Fruit fly (Drosophila melanogaster): ENCODE measurements around the gene Ype.

The Ype gene

DNA sequence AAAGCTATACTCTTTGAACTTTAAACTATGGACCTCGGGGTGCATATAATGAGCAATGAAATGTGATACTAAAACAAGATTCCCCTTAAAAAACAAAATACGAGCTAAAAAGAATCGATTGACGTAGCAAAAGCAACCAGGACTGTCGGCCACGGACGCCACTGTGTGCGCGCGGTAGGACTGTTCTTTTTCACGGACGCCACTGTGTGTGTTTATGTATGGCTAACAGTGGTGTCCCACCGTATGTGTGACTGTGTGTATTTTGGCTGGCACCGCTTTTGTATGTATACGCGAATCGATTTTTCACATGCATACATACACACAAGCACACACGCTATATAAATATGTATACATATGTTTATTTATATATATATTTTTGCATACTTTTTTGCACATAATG, 3.4 kb downstream of the Ype start (continued):
- TF ChIP-seq pros (GFP tag; optimal IDR thresholded peaks at IDR 0.05) = no peak
- no peak for TF ChIP-seq repo (GFP tag; optimal IDR thresholded peaks at IDR 0.05)
- TF ChIP-seq Oaz (GFP tag; IDR thresholded peaks at IDR 0.05) = no peak
- TF ChIP-seq CG33557 (GFP tag; optimal IDR thresholded peaks at IDR 0.05) = peak; percentile 22
- no peak for TF ChIP-seq psq (GFP tag; optimal IDR thresholded peaks at IDR 0.05)
- TF ChIP-seq bowl (GFP tag; IDR thresholded peaks at IDR 0.05) = no peak
- TF ChIP-seq Awh (GFP tag; IDR thresholded peaks at IDR 0.05) = no peak
- peak; percentile 30; the same call in 1 of the 2 replicates for TF ChIP-seq CG14667 (GFP tag; IDR thresholded peaks at IDR 0.05)
- peak; percentile 95 for TF ChIP-seq Med (GFP tag)
- TF ChIP-seq D19B (GFP tag; optimal IDR thresholded peaks at IDR 0.05) = no peak
- peak; percentile 56; the same call in 1 of the 3 replicates for TF ChIP-seq Opbp (GFP tag; IDR thresholded peaks at IDR 0.05; ENCODE audit: partially characterized antibody)
- TF ChIP-seq HHEX (GFP tag; optimal IDR thresholded peaks at IDR 0.05) = peak; percentile 40
- TF ChIP-seq nmo (GFP tag; optimal IDR thresholded peaks at IDR 0.05) = peak; percentile 15
- peak; percentile 18 for TF ChIP-seq CG34376 (GFP tag; optimal IDR thresholded peaks at IDR 0.05)
- no peak for TF ChIP-seq CG12744 (GFP tag; optimal IDR thresholded peaks at IDR 0.05)
- no peak for TF ChIP-seq inv (GFP tag; IDR thresholded peaks at IDR 0.05; ENCODE audit: partially characterized antibody)
- TF ChIP-seq pan (optimal IDR thresholded peaks at IDR 0.05) = no peak
- peak in 1 of 2 experiments; percentile 63 for TF ChIP-seq pan (GFP tag; optimal IDR thresholded peaks at IDR 0.05 in 1 of 2, IDR thresholded peaks at IDR 0.05 in 1 of 2)
- TF ChIP-seq kah (GFP tag; optimal IDR thresholded peaks at IDR 0.05) = peak; percentile 17
- TF ChIP-seq H2.0 (GFP tag; IDR thresholded peaks at IDR 0.05) = peak; percentile 40; the same call in 1 of the 2 replicates
- peak; percentile 12 for TF ChIP-seq CG5180 (GFP tag; optimal IDR thresholded peaks at IDR 0.05)
- peak; percentile 73 for TF ChIP-seq nom (GFP tag; optimal IDR thresholded peaks at IDR 0.05)
- peak; percentile 53; the same call in 1 of the 2 replicates for TF ChIP-seq CG42726 (GFP tag; IDR thresholded peaks at IDR 0.05; ENCODE audit: partially characterized antibody)
- no peak for TF ChIP-seq CG8359 (GFP tag; optimal IDR thresholded peaks at IDR 0.05; ENCODE audit: borderline replicate concordance)
- TF ChIP-seq lmd (GFP tag; IDR thresholded peaks at IDR 0.05) = peak; percentile 33; the same call in 1 of the 2 replicates
- peak; percentile 37; the same call in 1 of the 2 replicates for TF ChIP-seq Dref (GFP tag; IDR thresholded peaks at IDR 0.05)
- no peak for TF ChIP-seq phol (tag; optimal IDR thresholded peaks at IDR 0.05)
- no peak for TF ChIP-seq esg (GFP tag; conservative IDR thresholded peaks at IDR 0.05)
- no peak for TF ChIP-seq CG7372 (GFP tag; IDR thresholded peaks at IDR 0.05)
- peak; percentile 41 for TF ChIP-seq ash1 (GFP tag; optimal IDR thresholded peaks at IDR 0.05)
- TF ChIP-seq Camta (GFP tag; optimal IDR thresholded peaks at IDR 0.05) = peak; percentile 36
- no peak for TF ChIP-seq HLH3B (GFP tag; IDR thresholded peaks at IDR 0.05)
- no peak for TF ChIP-seq CG3838 (GFP tag; optimal IDR thresholded peaks at IDR 0.05)
- no peak for TF ChIP-seq CG17359 (tag; optimal IDR thresholded peaks at IDR 0.05)
- peak; percentile 72 for TF ChIP-seq Antp (GFP tag; optimal IDR thresholded peaks at IDR 0.05)
- TF ChIP-seq pita (GFP tag; optimal IDR thresholded peaks at IDR 0.05) = no peak
- TF ChIP-seq CG2129 (GFP tag; IDR thresholded peaks at IDR 0.05; ENCODE audit: partially characterized antibody) = no peak
- TF ChIP-seq CG9817 (tag; optimal IDR thresholded peaks at IDR 0.05) = peak; percentile 1
- peak; percentile 49; the same call in 1 of the 2 replicates for TF ChIP-seq amos (GFP tag; IDR thresholded peaks at IDR 0.05; ENCODE audit: partially characterized antibody)
- TF ChIP-seq ci (GFP tag; IDR thresholded peaks at IDR 0.05) = peak; percentile 66
- peak; percentile 46 for TF ChIP-seq CG3163 (GFP tag; optimal IDR thresholded peaks at IDR 0.05)
- TF ChIP-seq twi (tag; optimal IDR thresholded peaks at IDR 0.05) = no peak
- TF ChIP-seq CG30403 (GFP tag; optimal IDR thresholded peaks at IDR 0.05) = peak; percentile 55
- TF ChIP-seq Dek (tag; optimal IDR thresholded peaks at IDR 0.05) = peak; percentile 51
- TF ChIP-seq CG12391 (tag; optimal IDR thresholded peaks at IDR 0.05) = peak; percentile 36
- TF ChIP-seq MBD-R2 (GFP tag; IDR thresholded peaks at IDR 0.05) = peak; percentile 70
- TF ChIP-seq NK7.1 (GFP tag; optimal IDR thresholded peaks at IDR 0.05) = no peak
